Worm (Caenorhabditis elegans) whole organism, L1 larva: ENCODE results near the gene asp-5.

Experiments
- C04F5.9 ChIP-seq: sonication (generic microtip); optimal IDR thresholded peaks from 2 replicates; lab custom pipeline; 2016; ENCODE audit warnings: missing genetic modification characterization, missing compliant biosample characterization
- C34B4.2 ChIP-seq: sonication (generic microtip); optimal IDR thresholded peaks from 2 replicates; lab custom pipeline; 2017; ENCODE audit warnings: mild to moderate bottlenecking, missing genetic modification characterization, missing compliant biosample characterization
- Y116A8C.19 ChIP-seq: sonication (generic microtip); optimal IDR thresholded peaks from 2 replicates; lab custom pipeline; 2016; ENCODE audit warnings: missing compliant biosample characterization, missing genetic modification characterization, borderline replicate concordance
- alr-1 ChIP-seq: fragments of 200-800 bp; sonication (Bioruptor generic); optimal IDR thresholded peaks from 2 replicates; lab custom pipeline; 2018; ENCODE audit warnings: borderline replicate concordance, mild to moderate bottlenecking, missing genetic modification characterization, missing compliant biosample characterization
- aly-2 ChIP-seq: fragments of 150-350 bp; optimal IDR thresholded peaks from 2 replicates; lab custom pipeline; 2014; ENCODE audit warnings: missing biosample characterization, missing genetic modification characterization
- ama-1 ChIP-seq: fragments of 150-350 bp; optimal IDR thresholded peaks from 2 replicates; lab custom pipeline; 2014
- ceh-63 ChIP-seq: fragments of 200-800 bp; sonication (Bioruptor generic); optimal IDR thresholded peaks from 2 replicates; lab custom pipeline; 2018; ENCODE audit warnings: mild to moderate bottlenecking, missing genetic modification characterization, missing compliant biosample characterization
- ceh-82 ChIP-seq, 3 experiments: fragments of 150-350 bp in 1 of 3; sonication (generic microtip) in 2 of 3; optimal IDR thresholded peaks; 2 replicates each; lab custom pipeline; 2014 to 2017; ENCODE audit warnings: missing biosample characterization in 3 of 3, missing genetic modification characterization in 3 of 3
- dpl-1 ChIP-seq, 3 experiments: fragments of 150-350 bp in 2 of 3; sonication (generic microtip) in 1 of 3; optimal IDR thresholded peaks; 2 replicates each; lab custom pipeline; 2014 to 2017; ENCODE audit warnings: missing biosample characterization in 3 of 3, missing genetic modification characterization in 3 of 3, missing genetic modification reagents in 3 of 3
- dsc-1 ChIP-seq: sonication (generic microtip); optimal IDR thresholded peaks from 2 replicates; lab custom pipeline; 2016; ENCODE audit warnings: mild to moderate bottlenecking, missing genetic modification characterization, missing compliant biosample characterization
- efl-1 ChIP-seq, 4 experiments: fragments of 150-350 bp; optimal IDR thresholded peaks in 3 of 4; peaks in 1 of 4; 1 replicate in 1 of 4; 2 replicates in 3 of 4; lab custom pipeline; 2014; ENCODE audit warnings: missing biosample characterization in 2 of 4, missing genetic modification characterization in 2 of 4, missing genetic modification reagents in 2 of 4
- efl-3 ChIP-seq: fragments of 200-800 bp; sonication (Bioruptor generic); optimal IDR thresholded peaks from 2 replicates; lab custom pipeline; 2018; ENCODE audit warnings: mild to moderate bottlenecking, missing genetic modification characterization, missing compliant biosample characterization
- egl-27 ChIP-seq, 2 experiments: fragments of 150-350 bp in 1 of 2; sonication (generic microtip); optimal IDR thresholded peaks; 3 replicates each; lab custom pipeline; 2017 to 2018; ENCODE audit warnings: missing biosample characterization in 2 of 2, missing genetic modification characterization in 2 of 2, missing genetic modification reagents in 2 of 2
- elt-2 ChIP-seq: sonication (generic microtip); optimal IDR thresholded peaks from 2 replicates; lab custom pipeline; 2016; ENCODE audit warnings: missing genetic modification characterization, mild to moderate bottlenecking, inconsistent platforms, missing compliant biosample characterization, missing genetic modification reagents
- elt-3 ChIP-seq, 6 experiments: fragments of 150-350 bp in 1 of 6; sonication (generic microtip); optimal IDR thresholded peaks; 2 replicates each; lab custom pipeline; 2017 to 2018; ENCODE audit warnings: missing biosample characterization in 6 of 6, missing genetic modification characterization in 6 of 6, inconsistent platforms in 1 of 6
- ets-5 ChIP-seq: fragments of 200-800 bp; sonication (Bioruptor generic); IDR thresholded peaks from 2 replicates; pipeline ENCODE4 v1.3.6; 2022; ENCODE audit warnings: missing genetic modification characterization, missing compliant biosample characterization
- fkh-4 ChIP-seq: sonication (generic microtip); optimal IDR thresholded peaks from 2 replicates; lab custom pipeline; 2016; ENCODE audit warnings: missing compliant biosample characterization, missing genetic modification characterization, borderline replicate concordance
- fkh-8 ChIP-seq: sonication (generic microtip); optimal IDR thresholded peaks from 2 replicates; lab custom pipeline; 2016; ENCODE audit warnings: mild to moderate bottlenecking, missing genetic modification characterization, missing compliant biosample characterization
- grh-1 ChIP-seq: fragments of 200-800 bp; sonication (Bioruptor generic); IDR thresholded peaks from 2 replicates; pipeline ENCODE4 v1.3.6; 2022; ENCODE audit warnings: missing genetic modification reagents, missing genetic modification characterization, missing compliant biosample characterization
- hlh-17 ChIP-seq: fragments of 200-800 bp; sonication (Bioruptor generic); optimal IDR thresholded peaks from 2 replicates; lab custom pipeline; 2018; ENCODE audit warnings: missing genetic modification characterization, mild to moderate bottlenecking, missing compliant biosample characterization, moderate library complexity, borderline replicate concordance
- irx-1 ChIP-seq: sonication (generic microtip); optimal IDR thresholded peaks from 2 replicates; lab custom pipeline; 2016; ENCODE audit warnings: missing genetic modification characterization, missing compliant biosample characterization
- jun-1 ChIP-seq: fragments of 150-350 bp; optimal IDR thresholded peaks from 2 replicates; lab custom pipeline; 2014; ENCODE audit warnings: missing biosample characterization, missing genetic modification reagents, missing genetic modification characterization
- lin-14 ChIP-seq: fragments of 200-800 bp; sonication (Bioruptor generic); optimal IDR thresholded peaks from 2 replicates; lab custom pipeline; 2018; ENCODE audit warnings: mild to moderate bottlenecking, missing genetic modification characterization, moderate library complexity, missing compliant biosample characterization
- lin-15B ChIP-seq: fragments of 150-350 bp; sonication (generic microtip); optimal IDR thresholded peaks from 3 replicates; lab custom pipeline; 2014; ENCODE audit warnings: missing biosample characterization, missing genetic modification characterization
- lin-35 ChIP-seq, 2 experiments: fragments of 150-350 bp; optimal IDR thresholded peaks; 2 replicates each; lab custom pipeline; 2014; ENCODE audit warnings: missing biosample characterization in 2 of 2, missing genetic modification characterization in 2 of 2, missing genetic modification reagents in 2 of 2
- lin-39 ChIP-seq: fragments of 150-350 bp; optimal IDR thresholded peaks from 2 replicates; lab custom pipeline; 2014; ENCODE audit warnings: missing biosample characterization, missing genetic modification reagents, missing genetic modification characterization
- lir-3 ChIP-seq: sonication (generic microtip); optimal IDR thresholded peaks from 2 replicates; lab custom pipeline; 2016; ENCODE audit warnings: mild to moderate bottlenecking, missing genetic modification characterization, moderate library complexity, missing compliant biosample characterization; ENCODE audit not compliant: poor library complexity
- mab-9 ChIP-seq: fragments of 200-800 bp; sonication (Bioruptor generic); IDR thresholded peaks from 2 replicates; pipeline ENCODE4 v1.3.6; 2022; ENCODE audit warnings: missing genetic modification reagents, missing genetic modification characterization, missing compliant biosample characterization
- mdl-1 ChIP-seq, 2 experiments: fragments of 150-350 bp; optimal IDR thresholded peaks; 2 replicates each; lab custom pipeline; 2014 to 2017; ENCODE audit warnings: missing biosample characterization in 2 of 2, missing genetic modification characterization in 2 of 2, inconsistent platforms in 1 of 2
- mep-1 ChIP-seq: fragments of 150-350 bp; optimal IDR thresholded peaks from 2 replicates; lab custom pipeline; 2014; ENCODE audit warnings: missing biosample characterization, missing genetic modification characterization
- nhr-11 ChIP-seq: fragments of 150-350 bp; optimal IDR thresholded peaks from 2 replicates; lab custom pipeline; 2014; ENCODE audit warnings: missing biosample characterization, missing genetic modification characterization
- nhr-19 ChIP-seq: fragments of 200-800 bp; sonication (Bioruptor generic); conservative IDR thresholded peaks from 2 replicates; pipeline ENCODE4 v1.3.6; 2022; ENCODE audit warnings: missing genetic modification characterization, missing compliant biosample characterization
- nhr-28 ChIP-seq: fragments of 150-350 bp; optimal IDR thresholded peaks from 2 replicates; lab custom pipeline; 2014; ENCODE audit warnings: missing biosample characterization, missing genetic modification characterization
- nhr-71 ChIP-seq: sonication (generic microtip); optimal IDR thresholded peaks from 2 replicates; lab custom pipeline; 2016; ENCODE audit warnings: mild to moderate bottlenecking, missing genetic modification characterization, moderate library complexity, missing compliant biosample characterization
- nhr-84 ChIP-seq: sonication (generic microtip); optimal IDR thresholded peaks from 2 replicates; lab custom pipeline; 2017; ENCODE audit warnings: missing biosample characterization, missing genetic modification characterization
- pqm-1 ChIP-seq: sonication (generic microtip); optimal IDR thresholded peaks from 3 replicates; lab custom pipeline; 2017; ENCODE audit warnings: missing biosample characterization, missing genetic modification characterization
- skn-1 ChIP-seq: fragments of 150-350 bp; optimal IDR thresholded peaks from 2 replicates; lab custom pipeline; 2014; ENCODE audit warnings: missing biosample characterization, missing genetic modification characterization
- snpc-4 ChIP-seq: fragments of 150-350 bp; optimal IDR thresholded peaks from 2 replicates; lab custom pipeline; 2014; ENCODE audit warnings: missing biosample characterization, missing genetic modification characterization
- sox-4 ChIP-seq: sonication (generic microtip); optimal IDR thresholded peaks from 2 replicates; lab custom pipeline; 2016; ENCODE audit warnings: missing genetic modification characterization, missing compliant biosample characterization
- sptf-1 ChIP-seq: fragments of 150-350 bp; optimal IDR thresholded peaks from 2 replicates; lab custom pipeline; 2014; ENCODE audit warnings: missing biosample characterization, missing genetic modification characterization
- tbx-2 ChIP-seq: sonication (generic microtip); optimal IDR thresholded peaks from 2 replicates; lab custom pipeline; 2016; ENCODE audit warnings: missing genetic modification characterization, missing compliant biosample characterization
- unc-30 ChIP-seq: sonication (generic microtip); optimal IDR thresholded peaks from 2 replicates; lab custom pipeline; 2017; ENCODE audit warnings: missing biosample characterization, missing genetic modification characterization
- unc-62 ChIP-seq: fragments of 150-350 bp; optimal IDR thresholded peaks from 2 replicates; lab custom pipeline; 2014; ENCODE audit warnings: missing biosample characterization, missing genetic modification reagents, missing genetic modification characterization
- ztf-4 ChIP-seq: fragments of 150-350 bp; optimal IDR thresholded peaks from 2 replicates; lab custom pipeline; 2014; ENCODE audit warnings: missing biosample characterization, missing genetic modification characterization

asp-5 gene

ce11 chrV:8271995-8272394, at the start of gene asp-5:
TSS of gene asp-5 (plus strand) at chrV:8272385.
- TF ChIP-seq mdl-1 (tag; optimal IDR thresholded peaks at IDR 0.05; lab: Kevin White, UChicago) (no peak), ztf-4 (tag; lab: Kevin White, UChicago) (no peak), grh-1 (GFP tag; lab: Robert Waterston, UW) (no peak), lin-35 (GFP tag; optimal IDR thresholded peaks at IDR 0.05; lab: Kevin White, UChicago) (peak in 1 of 2 experiments; percentile 11), elt-2 (tag; lab: Kevin White, UChicago) (peak; percentile 76), ceh-82 (tag; optimal IDR thresholded peaks at IDR 0.05; lab: Kevin White, UChicago) (no peak), tbx-2 (tag; lab: Kevin White, UChicago) (no peak), snpc-4 (tag; lab: Kevin White, UChicago) (no peak)

- TF ChIP-seq mdl-1 (tag; optimal IDR thresholded peaks at IDR 0.05; lab: Kevin White, UChicago) = no peak
- no peak for TF ChIP-seq lin-39 (tag; lab: Kevin White, UChicago)
- no peak for TF ChIP-seq nhr-11 (tag; lab: Kevin White, UChicago)
- TF ChIP-seq nhr-84 = no peak
- no peak for TF ChIP-seq sptf-1 (tag; lab: Kevin White, UChicago)
- no peak for TF ChIP-seq ama-1
- no peak for TF ChIP-seq Y116A8C.19
- TF ChIP-seq pqm-1 (tag; lab: Kevin White, UChicago) = no peak
- TF ChIP-seq unc-30 (tag; lab: Kevin White, UChicago) = no peak
- TF ChIP-seq hlh-17 (GFP tag; lab: Kevin White, UChicago) = no peak
- TF ChIP-seq sox-4 (tag; lab: Kevin White, UChicago) = no peak
- TF ChIP-seq dsc-1 (tag; lab: Kevin White, UChicago) = no peak
- no peak for TF ChIP-seq efl-3 (GFP tag; lab: Kevin White, UChicago)
- no peak for TF ChIP-seq nhr-19 (GFP tag; lab: Robert Waterston, UW)
- no peak for TF ChIP-seq mep-1
- no peak for TF ChIP-seq jun-1
- no peak for TF ChIP-seq C34B4.2 (tag; lab: Kevin White, UChicago)
- TF ChIP-seq ets-5 (GFP tag; lab: Robert Waterston, UW) = no peak
- no peak for TF ChIP-seq elt-3 (tag; optimal IDR thresholded peaks at IDR 0.05; lab: Kevin White, UChicago)
- TF ChIP-seq irx-1 (tag; lab: Kevin White, UChicago) = no peak
These were observed 48.8 kb upstream of the asp-5 start for ce11 chrV:8223417-8223816.

- TF ChIP-seq efl-1 (optimal IDR thresholded peaks at IDR 0.05; lab: Kevin White, UChicago) (no peak), efl-1 (GFP tag; optimal IDR thresholded peaks at IDR 0.05 in 1 of 2; lab: Kevin White, UChicago) (peak in 1 of 2 experiments; percentile 36), mab-9 (no peak), nhr-28 (no peak), alr-1 (tag; lab: Kevin White, UChicago) (no peak), C04F5.9 (tag; lab: Kevin White, UChicago) (no peak)
These were observed 47.6 kb upstream of the asp-5 start, which contains the start of gene pax-1 for ce11 chrV:8224634-8225033. TSS of gene pax-1 (plus strand) at chrV:8224934.

ce11 chrV:8226812-8227211, 45.4 kb upstream of the asp-5 start, which contains the start of gene K07C11.10:
TSS of gene K07C11.10 (minus strand) at chrV:8226912.
- TF ChIP-seq sox-4 (tag; lab: Kevin White, UChicago) = no peak
- TF ChIP-seq fkh-8 = peak; percentile 43
- TF ChIP-seq egl-27 (tag; optimal IDR thresholded peaks at IDR 0.05; lab: Kevin White, UChicago) = no peak

DNA sequence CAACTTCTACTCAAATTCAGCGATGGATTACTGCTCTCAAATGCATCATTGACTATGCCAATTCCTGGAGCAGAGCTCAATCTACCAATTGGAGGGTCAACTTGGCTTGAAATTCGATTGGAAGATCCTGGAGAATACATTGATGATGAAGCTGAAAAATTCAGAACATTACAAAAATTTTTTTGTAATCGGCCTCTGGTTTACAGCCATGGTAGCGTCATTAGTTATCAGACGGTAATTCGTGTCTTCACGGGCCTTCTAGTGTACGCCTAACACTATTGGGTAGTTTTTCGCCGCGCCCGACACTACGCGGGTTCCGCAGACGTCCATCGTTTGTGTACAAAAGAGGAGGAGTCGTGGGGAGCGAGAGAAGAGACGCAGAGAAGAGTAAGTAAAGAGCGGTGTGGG, 43.5 kb upstream of the asp-5 start:
- TF ChIP-seq lir-3 (tag; lab: Kevin White, UChicago) = peak; percentile 58
- TF ChIP-seq sox-4 (tag; lab: Kevin White, UChicago) = no peak
- TF ChIP-seq mab-9 = no peak
- no peak for TF ChIP-seq egl-27 (tag; optimal IDR thresholded peaks at IDR 0.05; lab: Kevin White, UChicago)
- peak; percentile 46 to 67 (median 60) for TF ChIP-seq dpl-1 (GFP tag; optimal IDR thresholded peaks at IDR 0.05; lab: Kevin White, UChicago)
- peak; percentile 94 for TF ChIP-seq nhr-71 (tag; lab: Kevin White, UChicago)
- peak; percentile 99 for TF ChIP-seq snpc-4 (tag; lab: Kevin White, UChicago)
- TF ChIP-seq aly-2 (tag; lab: Kevin White, UChicago) = peak; percentile 53
- TF ChIP-seq tbx-2 (tag; lab: Kevin White, UChicago) = peak; percentile 84
- TF ChIP-seq ceh-63 = no peak
- TF ChIP-seq fkh-4 = peak; percentile 25
- TF ChIP-seq sptf-1 (tag; lab: Kevin White, UChicago) = no peak
- TF ChIP-seq lin-15B = peak; percentile 42
- peak; percentile 89 for TF ChIP-seq lin-14
- TF ChIP-seq unc-62 (GFP tag; lab: Kevin White, UChicago) = no peak
- TF ChIP-seq lin-35 (GFP tag; optimal IDR thresholded peaks at IDR 0.05; lab: Kevin White, UChicago) = peak; percentile 53 to 69
- peak; percentile 86 for TF ChIP-seq grh-1 (GFP tag; lab: Robert Waterston, UW)
- peak; percentile 39 for TF ChIP-seq skn-1
